Worm (Caenorhabditis elegans): ENCODE results near the gene F58A6.9.

The F58A6.9 gene

ce11 chrII:5202930-5203329 is 44.3 kb upstream of the F58A6.9 start, which contains the start of gene ampd-1 (continued):
- no peak for TF ChIP-seq pag-3 (tag; optimal IDR thresholded peaks at IDR 0.05; ENCODE audit: borderline replicate concordance, insufficient read depth)
- TF ChIP-seq pax-3 (tag; optimal IDR thresholded peaks at IDR 0.05): no peak
- TF ChIP-seq Y116A8C.19 (tag; optimal IDR thresholded peaks at IDR 0.05; ENCODE audit: borderline replicate concordance): no peak
- TF ChIP-seq xbp-1 (tag; optimal IDR thresholded peaks at IDR 0.05): no peak
- no peak for TF ChIP-seq nhr-47 (tag; optimal IDR thresholded peaks at IDR 0.05)
- TF ChIP-seq ceh-63 (GFP tag; optimal IDR thresholded peaks at IDR 0.05): no peak
- peak; percentile 15 for TF ChIP-seq lin-14 (GFP tag; optimal IDR thresholded peaks at IDR 0.05)

ce11 chrII:5201922-5202562 is 43.4 kb upstream of the F58A6.9 start:
- peak; percentile 16 for TF ChIP-seq nhr-47 (tag; optimal IDR thresholded peaks at IDR 0.05)
- peak; percentile 82 for TF ChIP-seq pqm-1 (tag; optimal IDR thresholded peaks at IDR 0.05)
- peak; percentile 46 for TF ChIP-seq blmp-1 (tag; optimal IDR thresholded peaks at IDR 0.05)
- no peak for TF ChIP-seq hlh-17 (GFP tag; optimal IDR thresholded peaks at IDR 0.05; ENCODE audit: borderline replicate concordance)
- peak; percentile 22 for TF ChIP-seq mep-1 (tag; optimal IDR thresholded peaks at IDR 0.05)
- peak; percentile 69 for TF ChIP-seq tlp-1 (tag; optimal IDR thresholded peaks at IDR 0.05)
- peak; percentile 50 for TF ChIP-seq dsc-1 (tag; optimal IDR thresholded peaks at IDR 0.05)
- no peak for TF ChIP-seq swsn-7 (tag; optimal IDR thresholded peaks at IDR 0.05)
- TF ChIP-seq nhr-90 (tag; optimal IDR thresholded peaks at IDR 0.05; ENCODE audit: poor library complexity): peak; percentile 42
- peak; percentile 16 for TF ChIP-seq nhr-20 (tag; optimal IDR thresholded peaks at IDR 0.05)
- peak; percentile 67 for TF ChIP-seq nhr-85 (tag)
- TF ChIP-seq ztf-4 (tag; optimal IDR thresholded peaks at IDR 0.05): no peak
- TF ChIP-seq lsy-2 (tag; optimal IDR thresholded peaks at IDR 0.05): peak in 1 of 2 experiments; percentile 10
- TF ChIP-seq nhr-71 (tag; optimal IDR thresholded peaks at IDR 0.05): peak; percentile 44
- TF ChIP-seq egl-27 (tag; optimal IDR thresholded peaks at IDR 0.05): no peak
- TF ChIP-seq ceh-8 (GFP tag; optimal IDR thresholded peaks at IDR 0.05): no peak
- peak; percentile 99 for TF ChIP-seq elt-2 (tag; optimal IDR thresholded peaks at IDR 0.05)
- TF ChIP-seq elt-3 (tag; optimal IDR thresholded peaks at IDR 0.05): peak in 4 of 6 experiments; percentile 22 to 77 (median 43)
- no peak for TF ChIP-seq nhr-76 (tag; optimal IDR thresholded peaks at IDR 0.05)
- TF ChIP-seq lin-14 (GFP tag; optimal IDR thresholded peaks at IDR 0.05): peak; percentile 32
- no peak for TF ChIP-seq unc-98 (GFP tag; IDR thresholded peaks at IDR 0.05)
- TF ChIP-seq jun-1 (tag; optimal IDR thresholded peaks at IDR 0.05): peak; percentile 61
- no peak for TF ChIP-seq aly-2 (tag; optimal IDR thresholded peaks at IDR 0.05)
- peak in 1 of 2 experiments; percentile 55 for TF ChIP-seq lin-35 (GFP tag; optimal IDR thresholded peaks at IDR 0.05)

ce11 chrII:5200987-5201582 is 42.4 kb upstream of the F58A6.9 start:
- TF ChIP-seq nhr-47 (tag; optimal IDR thresholded peaks at IDR 0.05): peak; percentile 28
- TF ChIP-seq nhr-84 (tag; optimal IDR thresholded peaks at IDR 0.05): no peak
- TF ChIP-seq zip-4 (GFP tag; optimal IDR thresholded peaks at IDR 0.05): no peak
- TF ChIP-seq elt-3 (tag; optimal IDR thresholded peaks at IDR 0.05): peak in 1 of 6 experiments; percentile 45
- no peak for TF ChIP-seq C34B4.2 (tag; optimal IDR thresholded peaks at IDR 0.05)
- TF ChIP-seq efl-1 (optimal IDR thresholded peaks at IDR 0.05): peak; percentile 49 to 50
- TF ChIP-seq efl-1 (GFP tag; optimal IDR thresholded peaks at IDR 0.05 in 1 of 2): peak; percentile 14 to 90
- peak; percentile 20; the same call in 1 of the 2 replicates for TF ChIP-seq nhr-19 (GFP tag; conservative IDR thresholded peaks at IDR 0.05)
- TF ChIP-seq nhr-20 (tag; optimal IDR thresholded peaks at IDR 0.05): peak; percentile 39
- no peak for TF ChIP-seq ztf-4 (tag; optimal IDR thresholded peaks at IDR 0.05)
- TF ChIP-seq rnt-1 (tag; optimal IDR thresholded peaks at IDR 0.05): peak; percentile 48
- TF ChIP-seq fkh-4 (tag; optimal IDR thresholded peaks at IDR 0.05; ENCODE audit: borderline replicate concordance): no peak
- no peak for TF ChIP-seq sptf-1 (tag; optimal IDR thresholded peaks at IDR 0.05)
- TF ChIP-seq fkh-8 (tag; optimal IDR thresholded peaks at IDR 0.05): peak; percentile 23
- TF ChIP-seq dpl-1 (GFP tag; optimal IDR thresholded peaks at IDR 0.05): peak in 2 of 3 experiments; percentile 11 to 23
- no peak for TF ChIP-seq ceh-88 (GFP tag; IDR thresholded peaks at IDR 0.05)
- TF ChIP-seq lin-15B (tag; optimal IDR thresholded peaks at IDR 0.05): no peak
- TF ChIP-seq skn-1 (tag; optimal IDR thresholded peaks at IDR 0.05): peak; percentile 26
- TF ChIP-seq ceh-82 (tag; optimal IDR thresholded peaks at IDR 0.05): peak in 1 of 3 experiments; percentile 20
- no peak for TF ChIP-seq nhr-11 (tag; optimal IDR thresholded peaks at IDR 0.05)
- no peak for TF ChIP-seq nhr-77 (tag; optimal IDR thresholded peaks at IDR 0.05)
- TF ChIP-seq jun-1 (tag; optimal IDR thresholded peaks at IDR 0.05): no peak
- no peak for TF ChIP-seq efl-3 (GFP tag; optimal IDR thresholded peaks at IDR 0.05)
- peak; percentile 22 to 65 for TF ChIP-seq lsy-2 (tag; optimal IDR thresholded peaks at IDR 0.05)
- TF ChIP-seq unc-98 (GFP tag; IDR thresholded peaks at IDR 0.05): no peak

All from whole organism, L1 larva.